Fruit fly (Drosophila melanogaster) whole organism, embryonic: ENCODE data around the gene CG34325.

Experiments used
- Atf3 ChIP-seq: fragments of 200-800 bp; sonication (Bioruptor generic); optimal IDR thresholded peaks from 3 replicates; lab custom pipeline; 2016; ENCODE audit warnings: missing biosample characterization, missing genetic modification characterization
- CG11456 ChIP-seq: fragments of 200-800 bp; sonication (Bioruptor generic); IDR thresholded peaks from 3 replicates; pipeline ENCODE4 v1.3.6; 2022; ENCODE audit warnings: missing biosample characterization, missing genetic modification characterization
- CG11723 ChIP-seq: fragments of 200-800 bp; sonication (Bioruptor generic); optimal IDR thresholded peaks from 2 replicates; lab custom pipeline; 2017; ENCODE audit warnings: missing biosample characterization, mild to moderate bottlenecking, missing genetic modification characterization
- CG12744 ChIP-seq: fragments of 200-800 bp; sonication (Bioruptor generic); optimal IDR thresholded peaks from 2 replicates; lab custom pipeline; 2016; ENCODE audit warnings: missing biosample characterization, missing genetic modification characterization
- CG17385 ChIP-seq: fragments of 200-800 bp; sonication (Bioruptor generic); optimal IDR thresholded peaks from 3 replicates; lab custom pipeline; 2018; ENCODE audit warnings: missing biosample characterization, mild to moderate bottlenecking, missing genetic modification characterization
- CG1792 ChIP-seq: fragments of 200-800 bp; sonication (Bioruptor generic); optimal IDR thresholded peaks from 2 replicates; lab custom pipeline; 2016; ENCODE audit warnings: missing biosample characterization, missing genetic modification characterization
- CG2199 ChIP-seq: fragments of 200-800 bp; sonication (Bioruptor generic); IDR thresholded peaks from 3 replicates; pipeline ENCODE4 v1.3.6; 2022; ENCODE audit warnings: missing biosample characterization, missing genetic modification characterization
- CG3065 ChIP-seq: fragments of 200-800 bp; sonication (Bioruptor generic); optimal IDR thresholded peaks from 2 replicates; lab custom pipeline; 2016; ENCODE audit warnings: missing biosample characterization, missing genetic modification characterization
- CG32767 ChIP-seq: fragments of 200-800 bp; sonication (Bioruptor generic); IDR thresholded peaks from 2 replicates; pipeline ENCODE4 v1.3.6; 2022; ENCODE audit warnings: missing biosample characterization, missing genetic modification characterization
- CG33213 ChIP-seq: fragments of 200-800 bp; sonication (Bioruptor generic); optimal IDR thresholded peaks from 3 replicates; lab custom pipeline; 2016; ENCODE audit warnings: missing biosample characterization, missing genetic modification characterization
- CG3995 ChIP-seq: fragments of 200-800 bp; sonication (Bioruptor generic); optimal IDR thresholded peaks from 3 replicates; lab custom pipeline; 2016; ENCODE audit warnings: missing biosample characterization, missing genetic modification characterization
- CG43689 ChIP-seq: fragments of 200-800 bp; sonication (Bioruptor generic); IDR thresholded peaks from 2 replicates; pipeline ENCODE4 v1.3.6; 2022; ENCODE audit warnings: missing biosample characterization, missing genetic modification characterization
- CG4404 ChIP-seq: fragments of 200-800 bp; sonication (Bioruptor generic); IDR thresholded peaks from 2 replicates; pipeline ENCODE4 v1.3.6; 2022; ENCODE audit warnings: missing biosample characterization, missing genetic modification characterization
- CG4707 ChIP-seq: fragments of 200-800 bp; sonication (Bioruptor generic); optimal IDR thresholded peaks from 2 replicates; lab custom pipeline; 2018; ENCODE audit warnings: missing biosample characterization, mild to moderate bottlenecking, missing genetic modification characterization, moderate library complexity
- CG4820 ChIP-seq: fragments of 200-800 bp; sonication (Bioruptor generic); optimal IDR thresholded peaks from 3 replicates; lab custom pipeline; 2016; ENCODE audit warnings: missing biosample characterization, missing genetic modification characterization
- CG6175 ChIP-seq: fragments of 200-800 bp; sonication (Bioruptor generic); IDR thresholded peaks from 3 replicates; pipeline ENCODE4 v1.3.6; 2022; ENCODE audit warnings: missing biosample characterization, missing genetic modification characterization
- CG7928 ChIP-seq: fragments of 200-800 bp; sonication (Bioruptor generic); optimal IDR thresholded peaks from 2 replicates; lab custom pipeline; 2017; ENCODE audit warnings: missing biosample characterization, mild to moderate bottlenecking, missing genetic modification characterization
- CG8281 ChIP-seq: fragments of 200-800 bp; sonication (Bioruptor generic); optimal IDR thresholded peaks from 2 replicates; lab custom pipeline; 2018; ENCODE audit warnings: missing biosample characterization, mild to moderate bottlenecking, missing genetic modification characterization, moderate library complexity
- CG9215 ChIP-seq: fragments of 200-800 bp; sonication (Bioruptor generic); IDR thresholded peaks from 2 replicates; pipeline ENCODE4 v1.3.6; 2022; ENCODE audit warnings: missing biosample characterization, missing genetic modification characterization
- CG9797 ChIP-seq: fragments of 200-800 bp; sonication (Bioruptor generic); optimal IDR thresholded peaks from 3 replicates; lab custom pipeline; 2018; ENCODE audit warnings: missing biosample characterization, mild to moderate bottlenecking, missing genetic modification characterization
- Chrac-16 ChIP-seq: fragments of 200-800 bp; sonication (Bioruptor generic); optimal IDR thresholded peaks from 3 replicates; lab custom pipeline; 2016; ENCODE audit warnings: missing biosample characterization, missing genetic modification characterization
- CoRest ChIP-seq: fragments of 200-800 bp; sonication (Bioruptor generic); optimal IDR thresholded peaks from 3 replicates; lab custom pipeline; 2018; ENCODE audit warnings: missing biosample characterization, mild to moderate bottlenecking, missing genetic modification characterization, moderate library complexity
- Dll ChIP-seq: fragments of 200-800 bp; sonication (Bioruptor generic); IDR thresholded peaks from 4 replicates; pipeline ENCODE4 v1.3.6; 2022; ENCODE audit warnings: missing biosample characterization, missing genetic modification characterization; ENCODE audit not compliant: partially characterized antibody
- Fer1 ChIP-seq: fragments of 200-800 bp; sonication (Bioruptor generic); optimal IDR thresholded peaks from 2 replicates; lab custom pipeline; 2017; ENCODE audit warnings: missing biosample characterization, mild to moderate bottlenecking, missing genetic modification characterization
- H2.0 ChIP-seq: fragments of 200-800 bp; sonication (Bioruptor generic); IDR thresholded peaks from 2 replicates; pipeline ENCODE4 v1.3.6; 2022; ENCODE audit warnings: missing biosample characterization, missing genetic modification characterization
- HLH54F ChIP-seq: fragments of 200-800 bp; sonication (Bioruptor generic); optimal IDR thresholded peaks from 3 replicates; lab custom pipeline; 2016; ENCODE audit warnings: missing biosample characterization, missing genetic modification characterization
- Hr3 ChIP-seq: fragments of 200-800 bp; sonication (Bioruptor generic); optimal IDR thresholded peaks from 3 replicates; lab custom pipeline; 2016; ENCODE audit warnings: missing biosample characterization, missing genetic modification characterization
- Lpt ChIP-seq: fragments of >200 bp; optimal IDR thresholded peaks from 2 replicates; lab custom pipeline; 2018; ENCODE audit warnings: missing biosample characterization, missing genetic modification characterization
- Mad ChIP-seq: fragments of 200-800 bp; sonication (Bioruptor generic); optimal IDR thresholded peaks from 2 replicates; lab custom pipeline; 2016; ENCODE audit warnings: missing biosample characterization, missing genetic modification characterization
- Max ChIP-seq: fragments of 200-800 bp; sonication (Bioruptor generic); optimal IDR thresholded peaks from 2 replicates; lab custom pipeline; 2016; ENCODE audit warnings: missing biosample characterization, mild to moderate bottlenecking, missing genetic modification characterization
- Nf-YA ChIP-seq: fragments of 200-800 bp; sonication (Bioruptor generic); IDR thresholded peaks from 2 replicates; pipeline ENCODE4 v1.3.6; 2022; ENCODE audit warnings: missing biosample characterization, missing genetic modification characterization
- PHDP ChIP-seq: fragments of 200-800 bp; sonication (Bioruptor generic); optimal IDR thresholded peaks from 3 replicates; lab custom pipeline; 2018; ENCODE audit warnings: missing biosample characterization, mild to moderate bottlenecking, missing genetic modification characterization, moderate library complexity
- YL-1 ChIP-seq: fragments of 200-800 bp; sonication (Bioruptor generic); optimal IDR thresholded peaks from 3 replicates; lab custom pipeline; 2017; ENCODE audit warnings: missing biosample characterization, mild to moderate bottlenecking, missing genetic modification characterization
- ab ChIP-seq: fragments of 200-800 bp; sonication (Bioruptor generic); optimal IDR thresholded peaks from 2 replicates; lab custom pipeline; 2016; ENCODE audit warnings: missing biosample characterization, missing genetic modification characterization
- ash1 ChIP-seq: fragments of 200-800 bp; sonication (Bioruptor generic); optimal IDR thresholded peaks from 2 replicates; lab custom pipeline; 2018; ENCODE audit warnings: missing biosample characterization, mild to moderate bottlenecking, missing genetic modification characterization
- cato ChIP-seq: fragments of 200-800 bp; sonication (Bioruptor generic); optimal IDR thresholded peaks from 2 replicates; lab custom pipeline; 2016; ENCODE audit warnings: missing biosample characterization, missing genetic modification characterization, borderline replicate concordance
- ems ChIP-seq: fragments of 200-800 bp; sonication (Bioruptor generic); optimal IDR thresholded peaks from 3 replicates; lab custom pipeline; 2016; ENCODE audit warnings: missing biosample characterization, missing genetic modification characterization
- ewg ChIP-seq: fragments of 200-800 bp; sonication (Bioruptor generic); optimal IDR thresholded peaks from 3 replicates; lab custom pipeline; 2017; ENCODE audit warnings: mild to moderate bottlenecking, missing biosample characterization, missing genetic modification reagents, missing genetic modification characterization
- exex ChIP-seq: fragments of 200-800 bp; sonication (Bioruptor generic); optimal IDR thresholded peaks from 4 replicates; lab custom pipeline; 2018; ENCODE audit warnings: missing biosample characterization, mild to moderate bottlenecking, missing genetic modification characterization, moderate library complexity
- eyg ChIP-seq: fragments of 200-800 bp; sonication (Bioruptor generic); optimal IDR thresholded peaks from 3 replicates; lab custom pipeline; 2016; ENCODE audit warnings: missing biosample characterization, missing genetic modification characterization
- grn ChIP-seq: fragments of 200-800 bp; sonication (Bioruptor generic); optimal IDR thresholded peaks from 3 replicates; lab custom pipeline; 2017; ENCODE audit warnings: missing biosample characterization, missing genetic modification characterization
- gsb ChIP-seq: fragments of 200-800 bp; sonication (Bioruptor generic); IDR thresholded peaks from 2 replicates; pipeline ENCODE4 v1.3.6; 2022; ENCODE audit warnings: missing biosample characterization, missing genetic modification characterization
- gt ChIP-seq: fragments of 200-800 bp; sonication (Bioruptor generic); IDR thresholded peaks from 2 replicates; pipeline ENCODE4 v1.3.6; 2022; ENCODE audit warnings: missing biosample characterization, missing genetic modification characterization
- jing ChIP-seq: fragments of 200-800 bp; sonication (Bioruptor generic); optimal IDR thresholded peaks from 2 replicates; lab custom pipeline; 2018; ENCODE audit warnings: missing biosample characterization, mild to moderate bottlenecking, missing genetic modification characterization
- jumu ChIP-seq: fragments of 200-800 bp; sonication (Bioruptor generic); optimal IDR thresholded peaks from 3 replicates; lab custom pipeline; 2016; ENCODE audit warnings: missing biosample characterization, missing genetic modification characterization
- lov ChIP-seq, 2 experiments: fragments of 200-800 bp in 1 of 2; fragments of >200 bp in 1 of 2; sonication (Bioruptor generic) in 1 of 2; IDR thresholded peaks in 1 of 2; optimal IDR thresholded peaks in 1 of 2; 2 replicates in 1 of 2; 3 replicates in 1 of 2; pipeline versions ENCODE4 v1.3.6 to Lab custom; 2017 to 2022; ENCODE audit warnings: missing biosample characterization in 1 of 2, missing genetic modification characterization in 1 of 2
- nerfin-1 ChIP-seq: fragments of 200-800 bp; sonication (Bioruptor generic); optimal IDR thresholded peaks from 3 replicates; lab custom pipeline; 2019; ENCODE audit warnings: missing biosample characterization, mild to moderate bottlenecking, missing genetic modification characterization, moderate library complexity
- psq ChIP-seq: fragments of 200-800 bp; sonication (Bioruptor generic); optimal IDR thresholded peaks from 2 replicates; lab custom pipeline; 2017; ENCODE audit warnings: missing biosample characterization, missing genetic modification characterization
- row ChIP-seq: fragments of 200-800 bp; sonication (Bioruptor generic); IDR thresholded peaks from 3 replicates; pipeline ENCODE4 v1.3.6; 2022; ENCODE audit warnings: missing biosample characterization, missing genetic modification characterization

Gene CG34325

dm6 chrX:16750712-16751578, 29.7 kb upstream of the CG34325 start (continued):
- no peak for TF ChIP-seq gt (GFP tag; lab: Robert Waterston, UW)
- peak; percentile 47 for TF ChIP-seq ewg (GFP tag; lab: Kevin White, UChicago)
- TF ChIP-seq cato (GFP tag; lab: Kevin White, UChicago) = no peak
- TF ChIP-seq CG4820 (GFP tag; lab: Kevin White, UChicago) = peak; percentile 99
- TF ChIP-seq CoRest (tag; lab: Kevin White, UChicago) = peak; percentile 85
- no peak for TF ChIP-seq CG9797 (GFP tag; lab: Kevin White, UChicago)
- peak; percentile 68 for TF ChIP-seq CG17385 (GFP tag; lab: Kevin White, UChicago)
- TF ChIP-seq CG2199 (GFP tag; lab: Robert Waterston, UW) = no peak
- TF ChIP-seq Chrac-16 (GFP tag; lab: Kevin White, UChicago) = peak; percentile 59
- peak; percentile 63 for TF ChIP-seq CG11723
- TF ChIP-seq jumu (GFP tag; lab: Kevin White, UChicago) = no peak
- peak; percentile 39; the same call in 1 of the 2 replicates for TF ChIP-seq CG32767 (GFP tag; lab: Robert Waterston, UW)
- TF ChIP-seq YL-1 (GFP tag; lab: Kevin White, UChicago) = peak; percentile 4
- TF ChIP-seq nerfin-1 (tag; lab: Kevin White, UChicago) = peak; percentile 65
- TF ChIP-seq ab (GFP tag; lab: Kevin White, UChicago) = no peak
- TF ChIP-seq CG7928 = no peak
- peak; percentile 5 for TF ChIP-seq CG12744 (GFP tag; lab: Kevin White, UChicago)
- TF ChIP-seq CG1792 (GFP tag; lab: Kevin White, UChicago) = no peak
- TF ChIP-seq Lpt (GFP tag; lab: Kevin White, UChicago) = no peak
- no peak for TF ChIP-seq lov (optimal IDR thresholded peaks at IDR 0.05; lab: Kevin White, UChicago)
- TF ChIP-seq lov (GFP tag; IDR thresholded peaks at IDR 0.05; lab: Robert Waterston, UW) = 0 out of 3 replicates have a peak, but pooled peaks have one; percentile 27
- TF ChIP-seq Atf3 (GFP tag; lab: Kevin White, UChicago) = no peak
- TF ChIP-seq jing (GFP tag; lab: Kevin White, UChicago) = no peak
- peak; percentile 22 for TF ChIP-seq exex (tag; lab: Kevin White, UChicago)
- TF ChIP-seq Fer1 (GFP tag; lab: Kevin White, UChicago) = peak; percentile 81
- TF ChIP-seq CG3065 = peak; percentile 9
- no peak for TF ChIP-seq CG3995
- TF ChIP-seq CG4404 (GFP tag; lab: Robert Waterston, UW) = no peak; the same call in 1 of the 2 replicates
- peak; percentile 60; the same call in 1 of the 2 replicates for TF ChIP-seq H2.0 (GFP tag; lab: Robert Waterston, UW)
- TF ChIP-seq Hr3 (GFP tag; lab: Kevin White, UChicago) = no peak
- peak; percentile 45 for TF ChIP-seq CG8281
- peak; percentile 84 for TF ChIP-seq PHDP (tag; lab: Kevin White, UChicago)
- no peak for TF ChIP-seq psq (GFP tag; lab: Kevin White, UChicago)
- TF ChIP-seq CG11456 (GFP tag; lab: Robert Waterston, UW) = no peak
- peak; percentile 79 for TF ChIP-seq row
- no peak for TF ChIP-seq grn (GFP tag; lab: Kevin White, UChicago)
- peak; percentile 52 for TF ChIP-seq Max
- TF ChIP-seq Dll (GFP tag; lab: Robert Waterston, UW) = no peak
- TF ChIP-seq gsb (GFP tag; lab: Robert Waterston, UW) = no peak
- TF ChIP-seq CG43689 (GFP tag; lab: Robert Waterston, UW) = no peak
- no peak for TF ChIP-seq CG33213 (GFP tag; lab: Kevin White, UChicago)
- no peak for TF ChIP-seq CG9215 (GFP tag; lab: Robert Waterston, UW)
- TF ChIP-seq CG6175 (GFP tag; lab: Robert Waterston, UW) = no peak
- peak; percentile 17 for TF ChIP-seq HLH54F (GFP tag; lab: Kevin White, UChicago)
- TF ChIP-seq Nf-YA = no peak
- no peak for TF ChIP-seq eyg (GFP tag; lab: Kevin White, UChicago)
- no peak for TF ChIP-seq ems
- TF ChIP-seq CG4707 = peak; percentile 5
- TF ChIP-seq ash1 = no peak
- TF ChIP-seq Mad (GFP tag; lab: Kevin White, UChicago) = peak; percentile 28
